Worm (Caenorhabditis elegans) whole organism, L4/young adult: Measurements from ENCODE around the gene C55B6.4.

Source experiments
- W03F9.2 ChIP-seq: fragments of 150-350 bp; optimal IDR thresholded peaks from 2 replicates; lab custom pipeline; 2014; ENCODE audit warnings: missing biosample characterization, missing genetic modification characterization
- dao-5 ChIP-seq: sonication (generic microtip); optimal IDR thresholded peaks from 2 replicates; lab custom pipeline; 2016; ENCODE audit warnings: missing genotype, missing genetic modification characterization, moderate library complexity, missing compliant biosample characterization
- him-1 ChIP-seq: sonication (generic microtip); optimal IDR thresholded peaks from 2 replicates; lab custom pipeline; 2016; ENCODE audit warnings: missing genotype, missing genetic modification reagents, missing genetic modification characterization, missing compliant biosample characterization

DNA sequence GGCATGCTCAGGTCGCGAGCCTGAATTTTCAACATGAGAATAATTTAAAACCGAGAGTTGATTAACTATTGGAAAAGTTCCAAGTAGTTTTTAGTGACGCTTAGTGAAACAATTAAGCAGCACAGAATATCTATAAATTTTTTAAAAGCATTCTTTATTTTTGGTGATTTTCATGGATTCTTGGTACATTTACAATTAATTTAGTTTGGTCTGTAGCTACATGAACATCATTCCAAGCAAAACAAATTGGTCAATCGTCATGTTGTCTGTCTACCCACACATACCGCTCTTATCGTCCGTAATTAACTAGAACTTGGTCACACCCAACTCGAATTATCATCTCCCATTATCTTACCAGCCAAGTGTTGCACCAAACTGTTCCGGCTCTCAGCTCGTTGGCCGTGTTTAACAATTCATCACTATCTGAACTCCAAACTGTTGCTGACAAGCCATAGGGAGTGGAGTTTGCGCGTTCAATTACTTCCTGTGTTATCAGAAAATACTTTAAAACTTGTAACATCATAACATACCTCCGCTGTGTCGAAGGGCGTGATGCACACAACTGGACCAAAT is 46.7 kb downstream of the C55B6.4 start:
- no peak for TF ChIP-seq him-1 (tag; lab: Kevin White, UChicago)
- TF ChIP-seq W03F9.2 (tag; lab: Kevin White, UChicago) = no peak
- TF ChIP-seq dao-5 (tag; lab: Kevin White, UChicago) = no peak
